Worm (Caenorhabditis elegans): ENCODE results near the gene B0564.2.

Gene B0564.2

ce11 chrIV:13080185-13080584 lies 27.3 kb upstream of the B0564.2 start (continued):
- TF ChIP-seq hmg-11 (tag; optimal IDR thresholded peaks at IDR 0.05) (no peak), ceh-82 (tag; optimal IDR thresholded peaks at IDR 0.05) (no peak), R02D3.7 (tag; optimal IDR thresholded peaks at IDR 0.05) (no peak), ztf-11 (tag; optimal IDR thresholded peaks at IDR 0.05) (no peak), tbx-2 (tag; optimal IDR thresholded peaks at IDR 0.05) (no peak), ceh-9 (tag; optimal IDR thresholded peaks at IDR 0.05) (no peak), eor-1 (tag; optimal IDR thresholded peaks at IDR 0.05) (no peak), nhr-43 (tag; optimal IDR thresholded peaks at IDR 0.05; ENCODE audit: poor library complexity, severe bottlenecking) (peak; percentile 57), nfya-1 (tag; optimal IDR thresholded peaks at IDR 0.05; ENCODE audit: insufficient read depth) (peak; percentile 18), nhr-76 (tag; optimal IDR thresholded peaks at IDR 0.05) (no peak), pha-4 (tag; optimal IDR thresholded peaks at IDR 0.05) (no peak)

- TF ChIP-seq nhr-25 (tag; optimal IDR thresholded peaks at IDR 0.05): peak; percentile 7
- TF ChIP-seq snpc-4 (tag; optimal IDR thresholded peaks at IDR 0.05): no peak
Measured at ce11 chrIV:13080861-13081260, 26.6 kb upstream of the B0564.2 start.

ce11 chrIV:13082106-13082505 lies 25.4 kb upstream of the B0564.2 start:
- TF ChIP-seq eor-1 (tag; optimal IDR thresholded peaks at IDR 0.05) (no peak), nhr-23 (tag; optimal IDR thresholded peaks at IDR 0.05) (peak; percentile 6), nhr-25 (tag; optimal IDR thresholded peaks at IDR 0.05) (peak; percentile 38), ama-1 (optimal IDR thresholded peaks at IDR 0.05) (peak; percentile 61), tbx-2 (tag; optimal IDR thresholded peaks at IDR 0.05) (no peak), ZK546.5 (tag; optimal IDR thresholded peaks at IDR 0.05) (no peak), jun-1 (tag; optimal IDR thresholded peaks at IDR 0.05) (no peak)

- TF ChIP-seq nhr-25 (tag; optimal IDR thresholded peaks at IDR 0.05) (peak; percentile 3), nhr-11 (tag; optimal IDR thresholded peaks at IDR 0.05) (no peak), elt-3 (tag; optimal IDR thresholded peaks at IDR 0.05) (peak in 1 of 3 experiments; percentile 38), nhr-237 (tag; optimal IDR thresholded peaks at IDR 0.05) (no peak), ceh-9 (tag; optimal IDR thresholded peaks at IDR 0.05) (no peak), lin-15B (tag; optimal IDR thresholded peaks at IDR 0.05) (no peak), fkh-2 (tag; optimal IDR thresholded peaks at IDR 0.05) (no peak), nhr-43 (tag; optimal IDR thresholded peaks at IDR 0.05; ENCODE audit: poor library complexity, severe bottlenecking) (peak; percentile 82), ztf-11 (tag; optimal IDR thresholded peaks at IDR 0.05) (no peak), lin-39 (tag; optimal IDR thresholded peaks at IDR 0.05) (no peak), snpc-4 (tag; optimal IDR thresholded peaks at IDR 0.05) (no peak), ceh-16 (tag; optimal IDR thresholded peaks at IDR 0.05) (no peak), nfya-1 (tag; optimal IDR thresholded peaks at IDR 0.05; ENCODE audit: insufficient read depth) (no peak), nhr-77 (tag; optimal IDR thresholded peaks at IDR 0.05) (no peak), egl-5 (tag; optimal IDR thresholded peaks at IDR 0.05) (no peak), eor-1 (tag; optimal IDR thresholded peaks at IDR 0.05) (no peak), skn-1 (tag; optimal IDR thresholded peaks at IDR 0.05) (no peak), lsy-12 (tag; optimal IDR thresholded peaks at IDR 0.05) (peak; percentile 45), zag-1 (tag; optimal IDR thresholded peaks at IDR 0.05) (no peak), nhr-12 (tag; optimal IDR thresholded peaks at IDR 0.05) (no peak), jun-1 (tag; optimal IDR thresholded peaks at IDR 0.05) (no peak), mml-1 (tag; optimal IDR thresholded peaks at IDR 0.05) (no peak), ceh-28 (tag; optimal IDR thresholded peaks at IDR 0.05) (no peak), daf-12 (tag; optimal IDR thresholded peaks at IDR 0.05) (no peak), aly-2 (tag; optimal IDR thresholded peaks at IDR 0.05) (no peak), pqm-1 (tag; optimal IDR thresholded peaks at IDR 0.05) (no peak), R02D3.7 (tag; optimal IDR thresholded peaks at IDR 0.05) (no peak), mdl-1 (tag; optimal IDR thresholded peaks at IDR 0.05) (no peak), ztf-4 (tag; optimal IDR thresholded peaks at IDR 0.05) (peak; percentile 55), tbx-2 (tag; optimal IDR thresholded peaks at IDR 0.05) (no peak), nhr-76 (tag; optimal IDR thresholded peaks at IDR 0.05) (no peak), fos-1 (tag; optimal IDR thresholded peaks at IDR 0.05) (no peak), ZK546.5 (tag; optimal IDR thresholded peaks at IDR 0.05) (no peak), elt-1 (tag; optimal IDR thresholded peaks at IDR 0.05) (no peak), sea-2 (GFP tag; optimal IDR thresholded peaks at IDR 0.05) (no peak), hmg-11 (tag; optimal IDR thresholded peaks at IDR 0.05) (no peak), egl-27 (tag; optimal IDR thresholded peaks at IDR 0.05) (no peak), unc-62 (GFP tag; optimal IDR thresholded peaks at IDR 0.05) (no peak), ama-1 (optimal IDR thresholded peaks at IDR 0.05) (peak; percentile 86), ceh-82 (tag; optimal IDR thresholded peaks at IDR 0.05) (no peak), nhr-28 (tag; optimal IDR thresholded peaks at IDR 0.05) (no peak), pha-4 (tag; optimal IDR thresholded peaks at IDR 0.05) (peak; percentile 24), nhr-67 (tag; optimal IDR thresholded peaks at IDR 0.05) (no peak)
Measured at ce11 chrIV:13082836-13083763, 24.4 kb upstream of the B0564.2 start.

Data from whole organism, L3 larva.